Fruit fly (Drosophila melanogaster) whole organism, embryonic: ENCODE measurements around the gene CG10866.
A peak's percentile ranks its signal among the peaks of the same experiment; 100 is the strongest.

ENCODE experiments used
- CG10366 ChIP-seq: fragments of 200-800 bp; sonication (Bioruptor generic); IDR thresholded peaks from 2 replicates; pipeline ENCODE4 v1.3.6; 2022; ENCODE audit warnings: missing biosample characterization, missing genetic modification characterization
- CG10654 ChIP-seq: fragments of 200-800 bp; sonication (Bioruptor generic); optimal IDR thresholded peaks from 2 replicates; lab custom pipeline; 2016; ENCODE audit warnings: missing biosample characterization, missing genetic modification characterization
- CG10959 ChIP-seq: fragments of 200-800 bp; sonication (Bioruptor generic); IDR thresholded peaks from 2 replicates; pipeline ENCODE4 v1.3.6; 2022; ENCODE audit warnings: missing biosample characterization, missing genetic modification characterization
- CG11247 ChIP-seq: fragments of 200-800 bp; sonication (Bioruptor generic); IDR thresholded peaks from 2 replicates; pipeline ENCODE4 v1.3.6; 2022; ENCODE audit warnings: missing biosample characterization, missing genetic modification characterization
- CG12236 ChIP-seq: fragments of 200-800 bp; sonication (Bioruptor generic); optimal IDR thresholded peaks from 2 replicates; lab custom pipeline; 2016; ENCODE audit warnings: missing biosample characterization, missing genetic modification characterization
- CG12659 ChIP-seq: fragments of 200-800 bp; sonication (Bioruptor generic); optimal IDR thresholded peaks from 3 replicates; lab custom pipeline; 2017; ENCODE audit warnings: mild to moderate bottlenecking, missing biosample characterization, missing genetic modification reagents, missing genetic modification characterization
- CG12769 ChIP-seq: fragments of 200-800 bp; sonication (Bioruptor generic); optimal IDR thresholded peaks from 2 replicates; lab custom pipeline; 2019; ENCODE audit warnings: missing biosample characterization, mild to moderate bottlenecking, missing genetic modification characterization, moderate library complexity
- CG13287 ChIP-seq: fragments of 200-800 bp; sonication (Bioruptor generic); IDR thresholded peaks from 2 replicates; pipeline ENCODE4 v1.3.6; 2022; ENCODE audit warnings: missing biosample characterization, missing genetic modification characterization; ENCODE audit not compliant: partially characterized antibody
- CG13296 ChIP-seq: fragments of 200-800 bp; sonication (Bioruptor generic); optimal IDR thresholded peaks from 3 replicates; lab custom pipeline; 2018; ENCODE audit warnings: missing biosample characterization, mild to moderate bottlenecking, missing genetic modification characterization
- CG16779 ChIP-seq: fragments of 200-800 bp; sonication (Bioruptor generic); IDR thresholded peaks from 2 replicates; pipeline ENCODE4 v1.3.6; 2022; ENCODE audit warnings: missing biosample characterization, missing genetic modification characterization
- CG17359 ChIP-seq: fragments of 200-800 bp; sonication (Bioruptor generic); optimal IDR thresholded peaks from 3 replicates; lab custom pipeline; 2018; ENCODE audit warnings: missing biosample characterization, mild to moderate bottlenecking, missing genetic modification characterization, moderate library complexity
- CG17385 ChIP-seq: fragments of 200-800 bp; sonication (Bioruptor generic); optimal IDR thresholded peaks from 3 replicates; lab custom pipeline; 2018; ENCODE audit warnings: missing biosample characterization, mild to moderate bottlenecking, missing genetic modification characterization
- CG1832 ChIP-seq: fragments of 200-800 bp; sonication (Bioruptor generic); optimal IDR thresholded peaks from 2 replicates; lab custom pipeline; 2017; ENCODE audit warnings: missing biosample characterization, mild to moderate bottlenecking, missing genetic modification characterization, inconsistent platforms
- CG18476 ChIP-seq: fragments of 200-800 bp; sonication (Bioruptor generic); optimal IDR thresholded peaks from 2 replicates; lab custom pipeline; 2016; ENCODE audit warnings: missing biosample characterization, mild to moderate bottlenecking, missing genetic modification characterization
- CG18599 ChIP-seq: fragments of 200-800 bp; sonication (Bioruptor generic); optimal IDR thresholded peaks from 3 replicates; lab custom pipeline; 2017; ENCODE audit warnings: missing biosample characterization, missing genetic modification characterization, mild to moderate bottlenecking, moderate library complexity, missing genetic modification reagents
- CG18619 ChIP-seq: fragments of 200-800 bp; sonication (Bioruptor generic); optimal IDR thresholded peaks from 3 replicates; lab custom pipeline; 2017; ENCODE audit warnings: missing biosample characterization, mild to moderate bottlenecking, missing genetic modification characterization
- CG2889 ChIP-seq: fragments of 200-800 bp; sonication (Bioruptor generic); IDR thresholded peaks from 3 replicates; pipeline ENCODE4 v1.3.6; 2022; ENCODE audit warnings: missing biosample characterization, missing genetic modification characterization
- CG3726 ChIP-seq: fragments of 200-800 bp; sonication (Bioruptor generic); IDR thresholded peaks from 3 replicates; pipeline ENCODE4, ENCODE4 v1.3.6; 2022; ENCODE audit warnings: missing biosample characterization, missing genetic modification characterization
- CG42726 ChIP-seq: fragments of 200-800 bp; sonication (Bioruptor generic); IDR thresholded peaks from 2 replicates; pipeline ENCODE4 v1.3.6; 2022; ENCODE audit warnings: missing biosample characterization, missing genetic modification characterization; ENCODE audit not compliant: partially characterized antibody
- CG4328 ChIP-seq: fragments of 200-800 bp; sonication (Bioruptor generic); optimal IDR thresholded peaks from 3 replicates; lab custom pipeline; 2017; ENCODE audit warnings: missing biosample characterization, missing genetic modification reagents, missing genetic modification characterization
- CG6272 ChIP-seq: fragments of 200-800 bp; sonication (Bioruptor generic); IDR thresholded peaks from 2 replicates; pipeline ENCODE4 v1.3.6; 2022; ENCODE audit warnings: missing biosample characterization, missing genetic modification characterization
- CG6765 ChIP-seq: fragments of 200-800 bp; sonication (Bioruptor generic); optimal IDR thresholded peaks from 3 replicates; lab custom pipeline; 2017; ENCODE audit warnings: missing biosample characterization, mild to moderate bottlenecking, missing genetic modification characterization
- CG7271 ChIP-seq: fragments of 200-800 bp; sonication (Bioruptor generic); optimal IDR thresholded peaks from 2 replicates; lab custom pipeline; 2018; ENCODE audit warnings: missing biosample characterization, mild to moderate bottlenecking, missing genetic modification characterization, moderate library complexity
- CG7372 ChIP-seq: fragments of 200-800 bp; sonication (Bioruptor generic); IDR thresholded peaks from 2 replicates; pipeline ENCODE4 v1.3.6; 2022; ENCODE audit warnings: missing biosample characterization, missing genetic modification characterization
- CG7928 ChIP-seq: fragments of 200-800 bp; sonication (Bioruptor generic); optimal IDR thresholded peaks from 2 replicates; lab custom pipeline; 2017; ENCODE audit warnings: missing biosample characterization, mild to moderate bottlenecking, missing genetic modification characterization
- CG7987 ChIP-seq: fragments of 200-800 bp; sonication (Bioruptor generic); optimal IDR thresholded peaks from 2 replicates; lab custom pipeline; 2018; ENCODE audit warnings: missing biosample characterization, mild to moderate bottlenecking, missing genetic modification characterization, moderate library complexity
- CG8290 ChIP-seq, 3 experiments: fragments of 200-800 bp; sonication (Bioruptor generic); optimal IDR thresholded peaks; 2 replicates each; lab custom pipeline; 2016 to 2019; ENCODE audit warnings: missing biosample characterization in 3 of 3, missing genetic modification characterization in 3 of 3, mild to moderate bottlenecking in 2 of 3, moderate library complexity in 1 of 3
- CG9797 ChIP-seq: fragments of 200-800 bp; sonication (Bioruptor generic); optimal IDR thresholded peaks from 3 replicates; lab custom pipeline; 2018; ENCODE audit warnings: missing biosample characterization, mild to moderate bottlenecking, missing genetic modification characterization
- CTCF ChIP-seq: fragments of 200-800 bp; sonication (Bioruptor generic); optimal IDR thresholded peaks from 2 replicates; lab custom pipeline; 2017; ENCODE audit warnings: missing biosample characterization, mild to moderate bottlenecking, missing genetic modification characterization, moderate library complexity
- Hmx ChIP-seq: fragments of 200-800 bp; sonication (Bioruptor generic); optimal IDR thresholded peaks from 2 replicates; lab custom pipeline; 2016; ENCODE audit warnings: missing biosample characterization, missing genetic modification characterization
- Hsf ChIP-seq: fragments of 200-800 bp; sonication (Bioruptor generic); optimal IDR thresholded peaks from 3 replicates; lab custom pipeline; 2016; ENCODE audit warnings: missing biosample characterization, missing genetic modification characterization
- Meics ChIP-seq: fragments of 200-800 bp; sonication (Bioruptor generic); optimal IDR thresholded peaks from 2 replicates; lab custom pipeline; 2017; ENCODE audit warnings: missing biosample characterization, mild to moderate bottlenecking, missing genetic modification characterization
- Nf-YC ChIP-seq: fragments of 200-800 bp; optimal IDR thresholded peaks from 3 replicates; lab custom pipeline; 2019; ENCODE audit warnings: missing biosample characterization, mild to moderate bottlenecking, missing genetic modification characterization, moderate library complexity
- Scr ChIP-seq: fragments of 200-800 bp; sonication (Bioruptor generic); IDR thresholded peaks from 2 replicates; pipeline ENCODE4 v1.3.6; 2022; ENCODE audit warnings: missing biosample characterization, missing genetic modification characterization; ENCODE audit not compliant: partially characterized antibody
- aop ChIP-seq: fragments of 200-800 bp; sonication (Bioruptor generic); IDR thresholded peaks from 2 replicates; pipeline ENCODE4 v1.3.6; 2022; ENCODE audit warnings: missing biosample characterization, missing genetic modification characterization
- bcd ChIP-seq: fragments of 200-800 bp; sonication (Bioruptor generic); optimal IDR thresholded peaks from 2 replicates; lab custom pipeline; 2017; ENCODE audit warnings: missing biosample characterization, mild to moderate bottlenecking, missing genetic modification characterization
- dimm ChIP-seq: fragments of 200-800 bp; sonication (Bioruptor generic); IDR thresholded peaks from 2 replicates; pipeline ENCODE4 v1.3.6; 2022; ENCODE audit warnings: missing biosample characterization, missing genetic modification characterization
- dmrt11E ChIP-seq: fragments of 200-800 bp; sonication (Bioruptor generic); optimal IDR thresholded peaks from 3 replicates; lab custom pipeline; 2018; ENCODE audit warnings: missing biosample characterization, mild to moderate bottlenecking, missing genetic modification characterization, moderate library complexity
- exex ChIP-seq: fragments of 200-800 bp; sonication (Bioruptor generic); optimal IDR thresholded peaks from 4 replicates; lab custom pipeline; 2018; ENCODE audit warnings: missing biosample characterization, mild to moderate bottlenecking, missing genetic modification characterization, moderate library complexity
- ham ChIP-seq: fragments of 200-800 bp; sonication (Bioruptor generic); IDR thresholded peaks from 2 replicates; pipeline ENCODE4 v1.3.6; 2022; ENCODE audit warnings: missing biosample characterization, missing genetic modification characterization
- hkb ChIP-seq, 2 experiments: fragments of 200-800 bp in 1 of 2; fragments of >200 bp in 1 of 2; sonication (Bioruptor generic) in 1 of 2; IDR thresholded peaks in 1 of 2; optimal IDR thresholded peaks in 1 of 2; 2 replicates each; pipeline versions ENCODE4 v1.3.6 to Lab custom; 2017 to 2022; ENCODE audit warnings: missing biosample characterization in 1 of 2, missing genetic modification characterization in 1 of 2
- insv ChIP-seq, 2 experiments: fragments of 200-800 bp; sonication (Bioruptor generic); optimal IDR thresholded peaks; 3 replicates each; lab custom pipeline; 2016 to 2018; ENCODE audit warnings: missing biosample characterization in 2 of 2, missing genetic modification characterization in 2 of 2
- kah ChIP-seq: fragments of 200-800 bp; sonication (Bioruptor generic); optimal IDR thresholded peaks from 2 replicates; lab custom pipeline; 2018; ENCODE audit warnings: missing biosample characterization, mild to moderate bottlenecking, missing genetic modification characterization
- odd ChIP-seq: fragments of 200-800 bp; sonication (Bioruptor generic); optimal IDR thresholded peaks from 2 replicates; lab custom pipeline; 2017; ENCODE audit warnings: missing biosample characterization, mild to moderate bottlenecking, missing genetic modification characterization
- pfk ChIP-seq: fragments of 200-800 bp; sonication (Bioruptor generic); optimal IDR thresholded peaks from 2 replicates; lab custom pipeline; 2018; ENCODE audit warnings: missing biosample characterization, mild to moderate bottlenecking, missing genetic modification characterization, moderate library complexity
- pnt ChIP-seq: fragments of 200-800 bp; sonication (Bioruptor generic); optimal IDR thresholded peaks from 3 replicates; lab custom pipeline; 2016; ENCODE audit warnings: missing biosample characterization, missing genetic modification characterization
- psq ChIP-seq: fragments of 200-800 bp; sonication (Bioruptor generic); optimal IDR thresholded peaks from 2 replicates; lab custom pipeline; 2017; ENCODE audit warnings: missing biosample characterization, missing genetic modification characterization
- sisA ChIP-seq: fragments of 200-800 bp; sonication (Bioruptor generic); IDR thresholded peaks from 2 replicates; pipeline ENCODE4 v1.3.6; 2022; ENCODE audit warnings: missing biosample characterization, missing genetic modification characterization
- tap ChIP-seq: fragments of 200-800 bp; optimal IDR thresholded peaks from 3 replicates; lab custom pipeline; 2019; ENCODE audit warnings: missing biosample characterization, mild to moderate bottlenecking, missing genetic modification characterization, moderate library complexity
- tgo ChIP-seq: fragments of 200-800 bp; sonication (Bioruptor generic); IDR thresholded peaks from 3 replicates; pipeline ENCODE4 v1.3.6; 2022; ENCODE audit warnings: missing biosample characterization, missing genetic modification characterization
- usp ChIP-seq: fragments of >200 bp; optimal IDR thresholded peaks from 2 replicates; lab custom pipeline; 2017; ENCODE audit warnings: missing biosample characterization, missing genetic modification characterization

CG10866 gene

DNA sequence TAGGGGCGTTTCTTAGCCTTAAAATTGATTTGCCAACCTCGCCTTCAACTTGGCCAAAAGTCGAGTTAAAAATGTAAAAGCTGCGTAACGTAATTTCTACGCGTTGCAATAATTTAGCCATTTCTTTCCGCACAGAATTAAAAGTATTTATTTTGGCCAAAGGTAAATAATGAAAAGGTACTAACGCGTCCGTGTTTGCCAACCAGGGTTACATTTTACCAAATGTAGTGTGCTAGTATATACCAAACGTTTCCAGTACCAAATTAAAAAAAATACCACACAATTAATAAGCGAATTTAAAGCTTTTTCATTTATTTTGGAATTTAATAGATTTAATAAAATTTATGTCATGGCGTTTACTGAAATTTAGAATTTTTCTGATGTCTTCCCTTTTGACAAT lies 38.8 kb downstream of the CG10866 start, which contains the start of gene Ccz1 (continued):
- TF ChIP-seq CG18619 (GFP tag; lab: Kevin White, UChicago) (peak; percentile 71), CG9797 (GFP tag; lab: Kevin White, UChicago) (peak; percentile 60), CG12659 (GFP tag; lab: Kevin White, UChicago) (peak; percentile 93), Meics (peak; percentile 64), CG16779 (GFP tag; lab: Robert Waterston, UW) (no peak), CG10959 (GFP tag; lab: Robert Waterston, UW) (no peak), CG13287 (GFP tag; lab: Robert Waterston, UW) (no peak), CG1832 (no peak), CG7987 (GFP tag; lab: Kevin White, UChicago) (peak; percentile 79), CG18599 (GFP tag; lab: Kevin White, UChicago) (peak; percentile 24), CTCF (GFP tag; lab: Kevin White, UChicago) (no peak), psq (GFP tag; lab: Kevin White, UChicago) (peak; percentile 61), CG6765 (GFP tag; lab: Kevin White, UChicago) (peak; percentile 25), tgo (GFP tag; lab: Robert Waterston, UW) (no peak), CG10366 (GFP tag; lab: Robert Waterston, UW) (no peak), CG7372 (GFP tag; lab: Robert Waterston, UW) (no peak), CG10654 (peak; percentile 68), dmrt11E (peak; percentile 45), CG17359 (tag; lab: Kevin White, UChicago) (peak; percentile 75), CG4328 (GFP tag; lab: Kevin White, UChicago) (peak; percentile 67), Hsf (peak; percentile 63), sisA (no peak), CG12769 (tag; lab: Kevin White, UChicago) (peak; percentile 70), CG7928 (GFP tag; lab: Kevin White, UChicago) (peak; percentile 87), CG42726 (GFP tag; lab: Robert Waterston, UW) (no peak), Scr (GFP tag; lab: Robert Waterston, UW) (no peak), CG8290 (GFP tag; optimal IDR thresholded peaks at IDR 0.05; lab: Kevin White, UChicago) (peak; percentile 67), CG8290 (tag; optimal IDR thresholded peaks at IDR 0.05; lab: Kevin White, UChicago) (peak; percentile 56 to 82), dimm (GFP tag; lab: Robert Waterston, UW) (no peak), CG13296 (peak; percentile 60), bcd (GFP tag; lab: Kevin White, UChicago) (peak; percentile 71), pnt (GFP tag; lab: Kevin White, UChicago) (peak; percentile 60), ham (no peak), pfk (no peak), tap (tag; lab: Kevin White, UChicago) (no peak), CG11247 (GFP tag; lab: Robert Waterston, UW) (no peak), Nf-YC (peak; percentile 13), insv (GFP tag; optimal IDR thresholded peaks at IDR 0.05; lab: Kevin White, UChicago) (peak in 1 of 2 experiments; percentile 57), CG6272 (GFP tag; lab: Robert Waterston, UW) (no peak), CG7271 (tag; lab: Kevin White, UChicago) (no peak), CG18476 (GFP tag; lab: Kevin White, UChicago) (peak; percentile 54), Hmx (GFP tag; lab: Kevin White, UChicago) (no peak), CG2889 (GFP tag; lab: Robert Waterston, UW) (no peak), usp (GFP tag; lab: Kevin White, UChicago) (no peak), CG12236 (GFP tag; lab: Kevin White, UChicago) (peak; percentile 53), hkb (optimal IDR thresholded peaks at IDR 0.05; lab: Kevin White, UChicago) (no peak), hkb (GFP tag; IDR thresholded peaks at IDR 0.05; lab: Robert Waterston, UW) (no peak), aop (GFP tag; lab: Robert Waterston, UW) (no peak), CG17385 (GFP tag; lab: Kevin White, UChicago) (peak; percentile 59), kah (GFP tag; lab: Kevin White, UChicago) (no peak), CG3726 (GFP tag; lab: Robert Waterston, UW) (no peak), exex (tag; lab: Kevin White, UChicago) (no peak), odd (GFP tag; lab: Kevin White, UChicago) (no peak)
